Worm (Caenorhabditis elegans): ENCODE data around the gene pfas-1.
A peak's percentile ranks its signal among the peaks of the same experiment; 100 is the strongest.

Gene pfas-1

ce11 chrIII:4594762-4595523 lies 48.2 kb downstream of the pfas-1 start:
- TF ChIP-seq nhr-25 (tag; optimal IDR thresholded peaks at IDR 0.05; ENCODE audit: borderline replicate concordance, insufficient read depth) (no peak), unc-62 (GFP tag; optimal IDR thresholded peaks at IDR 0.05 in 1 of 2) (peak in 1 of 2 experiments; percentile 95), unc-62 (tag; optimal IDR thresholded peaks at IDR 0.05) (no peak), hmg-1.1 (GFP tag; IDR thresholded peaks at IDR 0.05) (0 out of 2 replicates have a peak, but pooled peaks have one; percentile 14)

ce11 chrIII:4594324-4594723 lies 48.8 kb downstream of the pfas-1 start, which contains the start of gene apc-11:
Gene apc-11, minus strand, starts transcription at chrIII:4594424.
- TF ChIP-seq ctbp-1 (GFP tag; IDR thresholded peaks at IDR 0.05): no peak
- no peak for TF ChIP-seq lin-39 (tag; optimal IDR thresholded peaks at IDR 0.05)
- no peak for TF ChIP-seq cey-2 (tag; optimal IDR thresholded peaks at IDR 0.05; ENCODE audit: borderline replicate concordance, insufficient read depth)
- TF ChIP-seq ceh-28 (tag; optimal IDR thresholded peaks at IDR 0.05): no peak
- no peak for TF ChIP-seq mxl-3 (GFP tag; optimal IDR thresholded peaks at IDR 0.05)
- no peak for TF ChIP-seq saeg-2 (GFP tag; IDR thresholded peaks at IDR 0.05)

- TF ChIP-seq unc-62 (GFP tag; optimal IDR thresholded peaks at IDR 0.05 in 1 of 2) (peak in 1 of 2 experiments; percentile 74), unc-62 (tag; optimal IDR thresholded peaks at IDR 0.05) (no peak), vab-7 (GFP tag; IDR thresholded peaks at IDR 0.05) (no peak), Y105C5A.15 (GFP tag; IDR thresholded peaks at IDR 0.05) (0 out of 2 replicates have a peak, but pooled peaks have one; percentile 29), hlh-30 (tag; optimal IDR thresholded peaks at IDR 0.05; ENCODE audit: insufficient read depth) (no peak)
These were observed 49.9 kb downstream of the pfas-1 start, which contains the start of gene erh-2 for ce11 chrIII:4593098-4593697. Gene erh-2, plus strand, starts transcription at chrIII:4593231.

ce11 chrIII:4587177-4587576 lies 55.9 kb downstream of the pfas-1 start, which contains the start of the genes F35G12.7 and smc-4:
Gene F35G12.7, minus strand, starts transcription at chrIII:4587330.
Gene smc-4, plus strand, starts transcription at chrIII:4587501.
- no peak for TF ChIP-seq skn-1 (tag; optimal IDR thresholded peaks at IDR 0.05)
- TF ChIP-seq zip-2 (tag; optimal IDR thresholded peaks at IDR 0.05): no peak
- TF ChIP-seq saeg-2 (GFP tag; IDR thresholded peaks at IDR 0.05): no peak
- TF ChIP-seq F26F4.8 (GFP tag; conservative IDR thresholded peaks at IDR 0.05): no peak
- TF ChIP-seq ceh-44 (GFP tag; IDR thresholded peaks at IDR 0.05): 0 out of 2 replicates have a peak, but pooled peaks have one; percentile 30
- TF ChIP-seq D1046.2 (GFP tag; IDR thresholded peaks at IDR 0.05): no peak
- TF ChIP-seq zip-11 (GFP tag; IDR thresholded peaks at IDR 0.05): no peak
- TF ChIP-seq ceh-32 (tag; optimal IDR thresholded peaks at IDR 0.05; ENCODE audit: poor library complexity): no peak
- peak in 1 of 2 experiments; percentile 86 for TF ChIP-seq unc-62 (GFP tag; optimal IDR thresholded peaks at IDR 0.05 in 1 of 2)
- no peak for TF ChIP-seq unc-62 (tag; optimal IDR thresholded peaks at IDR 0.05)
- peak; percentile 78 for TF ChIP-seq mes-2 (tag; optimal IDR thresholded peaks at IDR 0.05; ENCODE audit: poor library complexity, severe bottlenecking)
- no peak for TF ChIP-seq F49E8.2 (tag; optimal IDR thresholded peaks at IDR 0.05; ENCODE audit: borderline replicate concordance)
- peak; percentile 66 for TF ChIP-seq lin-38 (GFP tag; IDR thresholded peaks at IDR 0.05)
- TF ChIP-seq madf-5 (GFP tag; IDR thresholded peaks at IDR 0.05): no peak
- TF ChIP-seq dpl-1 (GFP tag; optimal IDR thresholded peaks at IDR 0.05): peak; percentile 85
- TF ChIP-seq Y105C5A.15 (GFP tag; IDR thresholded peaks at IDR 0.05): no peak
- no peak for TF ChIP-seq lin-39 (tag; optimal IDR thresholded peaks at IDR 0.05)
- no peak for TF ChIP-seq aly-2 (tag; optimal IDR thresholded peaks at IDR 0.05)
- TF ChIP-seq snpc-4 (tag; optimal IDR thresholded peaks at IDR 0.05): no peak
- no peak for TF ChIP-seq Y5F2A.4 (GFP tag; optimal IDR thresholded peaks at IDR 0.05)
- no peak for TF ChIP-seq zfp-3 (GFP tag; conservative IDR thresholded peaks at IDR 0.05)
- no peak for TF ChIP-seq cey-2 (tag; optimal IDR thresholded peaks at IDR 0.05; ENCODE audit: borderline replicate concordance, insufficient read depth)
- no peak for TF ChIP-seq madf-9 (GFP tag; conservative IDR thresholded peaks at IDR 0.05)
- TF ChIP-seq rbr-2 (tag; optimal IDR thresholded peaks at IDR 0.05): peak; percentile 26
- TF ChIP-seq lsy-2 (tag; optimal IDR thresholded peaks at IDR 0.05): peak; percentile 60 to 93
- TF ChIP-seq nhr-28 (tag; optimal IDR thresholded peaks at IDR 0.05): no peak
- TF ChIP-seq ces-1 (GFP tag; optimal IDR thresholded peaks at IDR 0.05): no peak
- no peak for TF ChIP-seq jun-1 (tag; optimal IDR thresholded peaks at IDR 0.05)
- peak; percentile 34 for TF ChIP-seq hlh-11 (tag; optimal IDR thresholded peaks at IDR 0.05)
- no peak for TF ChIP-seq T26A8.4 (GFP tag; IDR thresholded peaks at IDR 0.05)
- TF ChIP-seq ctbp-1 (GFP tag; IDR thresholded peaks at IDR 0.05): no peak
- no peak for TF ChIP-seq fkh-10 (GFP tag; optimal IDR thresholded peaks at IDR 0.05)
- peak; percentile 19 for TF ChIP-seq nhr-6 (tag; optimal IDR thresholded peaks at IDR 0.05)
- TF ChIP-seq lin-29 (GFP tag; IDR thresholded peaks at IDR 0.05): no peak
- no peak for TF ChIP-seq F37D6.2 (tag; optimal IDR thresholded peaks at IDR 0.05)

Data from whole organism, L4 larva.